Worm (Caenorhabditis elegans): ENCODE measurements around the gene cyp-29A2.

Gene cyp-29A2

ce11 chrV:11200316-11200715 lies 17.1 kb upstream of the cyp-29A2 start, which contains the start of gene K10D6.3:
TSS of gene K10D6.3 (plus strand) at chrV:11200616.
- no peak for TF ChIP-seq dpff-1 (tag; optimal IDR thresholded peaks at IDR 0.05)
- TF ChIP-seq D2030.7 (GFP tag; IDR thresholded peaks at IDR 0.05) = no peak
- TF ChIP-seq mcd-1 (GFP tag; IDR thresholded peaks at IDR 0.05) = no peak
- no peak for TF ChIP-seq ekl-4 (GFP tag; IDR thresholded peaks at IDR 0.05)
- TF ChIP-seq nhr-120 (GFP tag; IDR thresholded peaks at IDR 0.05) = no peak
- TF ChIP-seq mel-28 (tag; optimal IDR thresholded peaks at IDR 0.05; ENCODE audit: borderline replicate concordance) = no peak
- no peak for TF ChIP-seq aptf-2 (GFP tag; conservative IDR thresholded peaks at IDR 0.05)
- no peak for TF ChIP-seq Y53G8AR.9 (GFP tag; conservative IDR thresholded peaks at IDR 0.05)
- TF ChIP-seq ztf-22 (GFP tag; optimal IDR thresholded peaks at IDR 0.05) = no peak
- no peak for TF ChIP-seq lag-1 (GFP tag; IDR thresholded peaks at IDR 0.05)
- TF ChIP-seq athp-1 (tag; optimal IDR thresholded peaks at IDR 0.05) = no peak

- TF ChIP-seq akir-1 (GFP tag; optimal IDR thresholded peaks at IDR 0.05) (no peak), T07F8.4 (tag; optimal IDR thresholded peaks at IDR 0.05) (no peak), xnd-1 (tag; optimal IDR thresholded peaks at IDR 0.05) (no peak), snpc-1.1 (tag; optimal IDR thresholded peaks at IDR 0.05; ENCODE audit: insufficient read depth) (no peak), lin-26 (GFP tag; IDR thresholded peaks at IDR 0.05) (no peak), rec-8 (tag; optimal IDR thresholded peaks at IDR 0.05) (no peak), Y53G8AR.9 (GFP tag; conservative IDR thresholded peaks at IDR 0.05) (no peak), let-526 (GFP tag; IDR thresholded peaks at IDR 0.05) (no peak), ceh-79 (tag; optimal IDR thresholded peaks at IDR 0.05) (no peak)
These were observed 15.4 kb upstream of the cyp-29A2 start, which contains the start of gene K10D6.4 for ce11 chrV:11201826-11202565. TSS of gene K10D6.4 (plus strand) at chrV:11201925.

- TF ChIP-seq F10E7.11 (tag; optimal IDR thresholded peaks at IDR 0.05) (no peak), F22D6.2 (tag; optimal IDR thresholded peaks at IDR 0.05) (no peak), Y53G8AR.9 (GFP tag; conservative IDR thresholded peaks at IDR 0.05) (no peak), madf-3 (GFP tag; IDR thresholded peaks at IDR 0.05) (no peak), cebp-2 (GFP tag; IDR thresholded peaks at IDR 0.05) (no peak), nhr-179 (tag; optimal IDR thresholded peaks at IDR 0.05) (no peak), madf-6 (GFP tag; IDR thresholded peaks at IDR 0.05) (no peak), K12H6.12 (tag; optimal IDR thresholded peaks at IDR 0.05) (no peak), nfya-1 (tag; optimal IDR thresholded peaks at IDR 0.05; ENCODE audit: borderline replicate concordance, insufficient read depth) (no peak), tbx-9 (tag; optimal IDR thresholded peaks at IDR 0.05; ENCODE audit: borderline replicate concordance) (no peak), ztf-3 (GFP tag; optimal IDR thresholded peaks at IDR 0.05) (no peak), dpl-1 (GFP tag; optimal IDR thresholded peaks at IDR 0.05) (no peak), B0019.2 (GFP tag; conservative IDR thresholded peaks at IDR 0.05) (no peak), athp-1 (tag; optimal IDR thresholded peaks at IDR 0.05) (no peak), lir-1 (GFP tag; conservative IDR thresholded peaks at IDR 0.05) (no peak), snpc-4 (GFP tag; optimal IDR thresholded peaks at IDR 0.05) (no peak), snpc-4 (tag; optimal IDR thresholded peaks at IDR 0.05) (no peak), mcd-1 (GFP tag; IDR thresholded peaks at IDR 0.05) (no peak), lsy-27 (tag; optimal IDR thresholded peaks at IDR 0.05; ENCODE audit: borderline replicate concordance, insufficient read depth) (no peak), zfh-2 (GFP tag; conservative IDR thresholded peaks at IDR 0.05) (no peak)
These were observed 12.9 kb upstream of the cyp-29A2 start for ce11 chrV:11204452-11204851.
